Worm (Caenorhabditis elegans) whole organism, L4 larva: ENCODE measurements around the gene btb-7.
A peak's percentile ranks its signal among the peaks of the same experiment; 100 is the strongest.

Experiments used
- D1046.2 ChIP-seq: fragments of 200-800 bp; sonication (Bioruptor generic); IDR thresholded peaks from 2 replicates; pipeline ENCODE4 v1.3.6; 2022; ENCODE audit warnings: missing genetic modification characterization, missing compliant biosample characterization
- F37D6.2 ChIP-seq: sonication (generic microtip); optimal IDR thresholded peaks from 2 replicates; lab custom pipeline; 2016; ENCODE audit warnings: mild to moderate bottlenecking, missing genetic modification characterization, missing compliant biosample characterization
- R02D3.7 ChIP-seq: fragments of 150-350 bp; sonication (generic microtip); optimal IDR thresholded peaks from 3 replicates; lab custom pipeline; 2014; ENCODE audit warnings: missing biosample characterization, missing genetic modification characterization
- T26A8.4 ChIP-seq: fragments of 200-800 bp; sonication (Bioruptor generic); IDR thresholded peaks from 2 replicates; pipeline ENCODE4 v1.3.6; 2022; ENCODE audit warnings: missing genetic modification characterization, missing compliant biosample characterization
- Y48G9A.11 ChIP-seq: fragments of 200-800 bp; sonication (Bioruptor generic); IDR thresholded peaks from 2 replicates; pipeline ENCODE4 v1.3.6; 2022; ENCODE audit warnings: missing genetic modification reagents, missing genetic modification characterization, missing compliant biosample characterization
- Y5F2A.4 ChIP-seq: fragments of 200-800 bp; sonication (Bioruptor generic); optimal IDR thresholded peaks from 2 replicates; lab custom pipeline; 2018; ENCODE audit warnings: mild to moderate bottlenecking, missing genetic modification characterization, missing compliant biosample characterization
- Y75B8A.6 ChIP-seq: fragments of 200-800 bp; sonication (Bioruptor generic); IDR thresholded peaks from 2 replicates; pipeline ENCODE4 v1.3.6; 2022; ENCODE audit warnings: missing genetic modification reagents, missing genetic modification characterization, missing compliant biosample characterization
- ZK337.2 ChIP-seq: fragments of 200-800 bp; sonication (Bioruptor generic); IDR thresholded peaks from 2 replicates; pipeline ENCODE4 v1.3.6; 2022; ENCODE audit warnings: missing genetic modification reagents, missing genetic modification characterization, missing compliant biosample characterization
- aha-1 ChIP-seq: fragments of 150-350 bp; peaks from one replicate; lab custom pipeline; 2014; ENCODE audit warnings: missing biosample characterization, missing genetic modification characterization
- ama-1 ChIP-seq: fragments of 150-350 bp; optimal IDR thresholded peaks from 2 replicates; lab custom pipeline; 2014; ENCODE audit warnings: inconsistent platforms, mixed read lengths
- attf-4 ChIP-seq: sonication (generic microtip); optimal IDR thresholded peaks from 3 replicates; lab custom pipeline; 2017; ENCODE audit warnings: missing biosample characterization, missing genetic modification characterization
- ceh-32 ChIP-seq: sonication (generic microtip); optimal IDR thresholded peaks from 2 replicates; lab custom pipeline; 2016; ENCODE audit warnings: mild to moderate bottlenecking, missing genetic modification characterization, missing compliant biosample characterization; ENCODE audit not compliant: poor library complexity
- ceh-62 ChIP-seq: sonication (generic microtip); optimal IDR thresholded peaks from 2 replicates; lab custom pipeline; 2017; ENCODE audit warnings: missing biosample characterization, missing genetic modification characterization
- daf-16 ChIP-seq, 3 experiments: sonication (generic microtip); optimal IDR thresholded peaks; 2 replicates each; lab custom pipeline; 2016 to 2017; ENCODE audit warnings: missing genetic modification characterization in 3 of 3, missing genetic modification reagents in 3 of 3, mild to moderate bottlenecking in 2 of 3, missing compliant biosample characterization in 2 of 3, missing biosample characterization in 1 of 3, moderate library complexity in 1 of 3
- daf-19 ChIP-seq: fragments of 200-800 bp; sonication (Bioruptor generic); conservative IDR thresholded peaks from 2 replicates; pipeline ENCODE4 v1.3.6; 2022; ENCODE audit warnings: missing genetic modification characterization, missing compliant biosample characterization
- daf-8 ChIP-seq: fragments of 200-800 bp; sonication (Bioruptor generic); IDR thresholded peaks from 2 replicates; pipeline ENCODE4 v1.3.6; 2022; ENCODE audit warnings: missing genetic modification characterization, missing compliant biosample characterization
- dmd-9 ChIP-seq: fragments of 200-800 bp; sonication (Bioruptor generic); IDR thresholded peaks from 2 replicates; pipeline ENCODE4 v1.3.6; 2022; ENCODE audit warnings: missing genetic modification reagents, missing genetic modification characterization, missing compliant biosample characterization
- egl-27 ChIP-seq: sonication (generic microtip); optimal IDR thresholded peaks from 3 replicates; lab custom pipeline; 2017; ENCODE audit warnings: missing biosample characterization, missing genetic modification reagents, missing genetic modification characterization
- gei-8 ChIP-seq: fragments of 200-800 bp; sonication (Bioruptor generic); optimal IDR thresholded peaks from 2 replicates; lab custom pipeline; 2018; ENCODE audit warnings: mild to moderate bottlenecking, missing genetic modification characterization, missing compliant biosample characterization
- hlh-11 ChIP-seq: fragments of 200-800 bp; sonication (Bioruptor generic); optimal IDR thresholded peaks from 2 replicates; lab custom pipeline; 2018; ENCODE audit warnings: mild to moderate bottlenecking, missing genetic modification characterization, missing compliant biosample characterization
- hmg-1.1 ChIP-seq: fragments of 200-800 bp; sonication (Bioruptor generic); IDR thresholded peaks from 2 replicates; pipeline ENCODE4 v1.3.6; 2022; ENCODE audit warnings: missing genetic modification reagents, missing genetic modification characterization, missing compliant biosample characterization
- lin-39 ChIP-seq: fragments of 150-350 bp; optimal IDR thresholded peaks from 2 replicates; lab custom pipeline; 2014; ENCODE audit warnings: missing biosample characterization, missing genetic modification reagents, missing genetic modification characterization
- madf-5 ChIP-seq, 2 experiments: fragments of 200-800 bp; sonication (Bioruptor generic); IDR thresholded peaks; 2 replicates each; pipeline ENCODE4 v1.3.6; 2022; ENCODE audit warnings: missing compliant biosample characterization in 2 of 2, missing genetic modification characterization in 2 of 2
- madf-9 ChIP-seq: fragments of 200-800 bp; sonication (Bioruptor generic); conservative IDR thresholded peaks from 2 replicates; pipeline ENCODE4 v1.3.6; 2022; ENCODE audit warnings: missing genetic modification reagents, missing genetic modification characterization, missing compliant biosample characterization
- mdl-1 ChIP-seq, 2 experiments: fragments of 150-350 bp in 1 of 2; sonication (generic microtip) in 1 of 2; optimal IDR thresholded peaks; 2 replicates each; lab custom pipeline; 2014 to 2017; ENCODE audit warnings: missing biosample characterization in 2 of 2, missing genetic modification characterization in 2 of 2
- mep-1 ChIP-seq: fragments of 150-350 bp; sonication (generic microtip); optimal IDR thresholded peaks from 3 replicates; lab custom pipeline; 2014; ENCODE audit warnings: missing biosample characterization, missing genetic modification characterization
- mes-2 ChIP-seq: sonication (generic microtip); optimal IDR thresholded peaks from 2 replicates; lab custom pipeline; 2016; ENCODE audit warnings: missing genotype, mild to moderate bottlenecking, missing genetic modification characterization, missing compliant biosample characterization; ENCODE audit not compliant: poor library complexity, severe bottlenecking
- nhr-42 ChIP-seq: fragments of 200-800 bp; sonication (Bioruptor generic); IDR thresholded peaks from 2 replicates; pipeline ENCODE4 v1.3.6; 2022; ENCODE audit warnings: missing genetic modification characterization, missing compliant biosample characterization
- nhr-48 ChIP-seq: sonication (generic microtip); optimal IDR thresholded peaks from 2 replicates; lab custom pipeline; 2016; ENCODE audit warnings: mild to moderate bottlenecking, missing genetic modification characterization, missing compliant biosample characterization
- php-3 ChIP-seq: fragments of 200-800 bp; sonication (Bioruptor generic); IDR thresholded peaks from 2 replicates; pipeline ENCODE4 v1.3.6; 2022; ENCODE audit warnings: missing genetic modification reagents, missing genetic modification characterization, missing compliant biosample characterization
- pqm-1 ChIP-seq: sonication (generic microtip); optimal IDR thresholded peaks from 2 replicates; lab custom pipeline; 2017; ENCODE audit warnings: missing biosample characterization, missing genetic modification characterization
- set-16 ChIP-seq: fragments of 200-800 bp; sonication (Bioruptor generic); IDR thresholded peaks from 2 replicates; pipeline ENCODE4 v1.3.6; 2022; ENCODE audit warnings: missing genetic modification reagents, missing genetic modification characterization, missing compliant biosample characterization
- spr-1 ChIP-seq: sonication (generic microtip); optimal IDR thresholded peaks from 2 replicates; lab custom pipeline; 2016; ENCODE audit warnings: mild to moderate bottlenecking, missing genetic modification characterization, missing compliant biosample characterization
- unc-130 ChIP-seq: sonication (generic microtip); optimal IDR thresholded peaks from 2 replicates; lab custom pipeline; 2016; ENCODE audit warnings: missing genetic modification reagents, missing genetic modification characterization, missing compliant biosample characterization
- unc-39 ChIP-seq: sonication (generic microtip); optimal IDR thresholded peaks from 2 replicates; lab custom pipeline; 2017; ENCODE audit warnings: missing biosample characterization, missing genetic modification characterization
- zfp-3 ChIP-seq: fragments of 200-800 bp; sonication (Bioruptor generic); conservative IDR thresholded peaks from 2 replicates; pipeline ENCODE4 v1.3.6; 2022; ENCODE audit warnings: missing genetic modification reagents, missing genetic modification characterization, missing compliant biosample characterization

btb-7 gene

DNA sequence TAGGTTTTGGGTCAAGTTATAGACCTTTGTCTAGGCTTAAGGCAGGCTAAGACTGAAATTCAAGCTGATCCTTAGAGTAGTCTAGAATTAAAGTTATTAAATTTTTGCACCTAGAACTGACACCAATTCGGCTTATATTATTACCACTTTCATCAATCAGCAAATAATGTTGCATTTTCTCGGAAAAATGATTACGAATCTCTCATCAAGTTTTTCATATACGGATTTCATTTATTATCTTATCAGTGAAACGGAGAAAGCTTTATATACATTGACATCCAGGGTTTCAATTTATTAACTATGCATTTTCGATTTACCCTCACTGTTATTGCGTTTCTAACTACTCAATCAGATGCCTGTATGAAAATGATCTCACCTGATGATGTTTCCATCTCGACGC, 28.2 kb downstream of the btb-7 start, which contains the start of gene K07G6.1:
TSS of gene K07G6.1 (plus strand) at position 301 of the 400 bp plus-strand sequence.
- TF ChIP-seq set-16 (GFP tag; lab: Robert Waterston, UW): no peak

DNA sequence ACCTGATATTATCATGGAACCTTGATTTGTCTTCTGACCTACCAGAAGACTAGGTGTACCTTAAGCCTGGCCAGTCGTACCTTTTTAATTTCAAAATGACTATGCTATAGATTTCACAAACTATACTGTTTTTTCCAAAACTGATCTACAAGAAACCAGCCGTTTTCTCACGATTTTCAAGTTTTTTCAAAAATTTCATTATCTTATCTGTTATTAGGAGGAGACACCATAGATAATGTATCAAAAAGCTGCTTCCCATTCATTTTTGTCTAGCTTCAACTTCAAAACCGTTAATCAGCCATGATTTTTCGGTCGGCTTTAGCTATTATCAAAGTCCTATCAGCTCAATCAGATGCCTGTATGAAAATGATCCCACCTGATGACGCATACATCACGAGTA, 29.5 kb downstream of the btb-7 start, which contains the start of gene F36H5.12:
TSS of gene F36H5.12 (plus strand) at position 301 of the 400 bp plus-strand sequence.
- TF ChIP-seq attf-4 (no peak), daf-16 (GFP tag; optimal IDR thresholded peaks at IDR 0.05; lab: Kevin White, UChicago) (no peak), daf-16 (tag; optimal IDR thresholded peaks at IDR 0.05; lab: Kevin White, UChicago) (no peak), egl-27 (tag; lab: Kevin White, UChicago) (no peak), T26A8.4 (GFP tag; lab: Robert Waterston, UW) (no peak), unc-39 (tag; lab: Kevin White, UChicago) (no peak), Y48G9A.11 (GFP tag; lab: Robert Waterston, UW) (no peak), madf-9 (GFP tag; lab: Robert Waterston, UW) (no peak), R02D3.7 (tag; lab: Kevin White, UChicago) (no peak), mep-1 (tag; lab: Kevin White, UChicago) (no peak), unc-130 (GFP tag; lab: Kevin White, UChicago) (no peak), ceh-32 (no peak), dmd-9 (GFP tag; lab: Robert Waterston, UW) (no peak), lin-39 (no peak)

DNA sequence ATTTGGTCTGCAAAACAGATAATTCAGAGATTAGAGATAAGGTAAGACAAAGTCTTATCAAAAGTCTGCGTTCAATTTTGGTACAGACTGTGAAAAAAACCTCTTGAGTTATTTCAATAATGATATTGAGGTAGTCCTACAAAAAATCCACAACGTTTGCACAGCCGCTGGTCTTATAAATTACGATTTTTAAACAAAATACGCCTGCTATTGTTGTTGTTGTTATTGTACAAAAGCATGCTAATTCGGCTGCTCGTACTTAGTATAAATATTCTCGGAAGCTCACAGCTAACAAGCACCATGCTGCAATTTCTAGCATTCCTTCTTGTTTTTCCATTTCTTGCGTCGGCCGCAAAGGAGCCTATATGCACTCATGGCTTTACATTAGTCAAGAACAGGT, 31.1 kb downstream of the btb-7 start, which contains the start of gene clec-19:
TSS of gene clec-19 (plus strand) at position 301 of the 400 bp plus-strand sequence.
- TF ChIP-seq mdl-1 (tag; optimal IDR thresholded peaks at IDR 0.05; lab: Kevin White, UChicago) (no peak), ceh-62 (no peak), php-3 (GFP tag; lab: Robert Waterston, UW) (no peak), mep-1 (tag; lab: Kevin White, UChicago) (no peak), gei-8 (no peak), nhr-48 (tag; lab: Kevin White, UChicago) (no peak), madf-5 (GFP tag; IDR thresholded peaks at IDR 0.05; lab: Robert Waterston, UW) (no peak), Y75B8A.6 (GFP tag; lab: Robert Waterston, UW) (no peak), ZK337.2 (GFP tag; lab: Robert Waterston, UW) (no peak)

DNA sequence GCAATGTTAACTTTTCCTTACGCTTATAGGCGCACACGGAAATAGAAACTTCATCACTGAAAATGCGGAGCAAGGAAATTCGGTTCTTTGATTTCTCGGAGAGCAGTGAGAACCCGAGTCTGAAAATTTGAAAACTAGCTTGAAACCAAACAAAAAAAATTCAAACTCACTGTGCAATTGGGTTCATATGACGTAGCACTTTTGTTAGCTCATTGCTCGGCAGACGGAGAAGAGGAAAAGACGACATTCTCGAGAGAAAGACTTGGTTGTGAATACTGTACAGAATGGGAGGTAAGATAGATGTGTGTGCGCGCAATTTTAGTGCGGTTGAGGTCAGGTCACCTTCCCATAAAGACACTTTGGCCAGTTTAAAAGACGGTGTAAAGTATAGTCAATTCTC, 37.4 kb downstream of the btb-7 start, which contains the start of the genes F36H5.13 and F36H5.8:
TSS of gene F36H5.13 (minus strand) at position 101 of the 400 bp plus-strand sequence.
TSS of gene F36H5.8 (minus strand) at position 274 of the 400 bp plus-strand sequence.
- peak; percentile 9 for TF ChIP-seq aha-1 (tag; lab: Kevin White, UChicago)
- TF ChIP-seq daf-8: no peak

DNA sequence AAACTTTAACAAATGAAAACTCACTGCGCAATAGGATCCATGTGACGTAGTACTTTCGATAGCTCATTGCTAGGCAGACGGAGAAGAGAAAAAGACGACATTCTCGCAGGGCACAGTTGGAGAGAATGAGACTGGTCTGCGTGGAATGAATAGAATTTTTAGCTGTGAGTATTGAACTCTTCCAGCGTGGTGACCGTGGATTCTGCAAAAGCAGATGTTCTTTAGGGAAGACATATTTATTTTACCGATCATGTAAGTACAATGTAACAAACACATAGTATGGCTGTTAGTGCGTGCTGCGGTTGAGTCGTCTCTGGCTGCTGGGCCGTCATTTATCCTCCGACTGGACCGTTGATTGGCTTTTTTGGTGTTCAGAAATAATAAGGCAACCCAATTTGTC, 40.0 kb downstream of the btb-7 start, which contains the start of gene F36H5.9:
TSS of gene F36H5.9 (minus strand) at position 101 of the 400 bp plus-strand sequence.
- TF ChIP-seq ama-1 (lab: Kevin White, UChicago) (no peak), nhr-42 (no peak), zfp-3 (GFP tag; lab: Robert Waterston, UW) (no peak), Y5F2A.4 (GFP tag; lab: Kevin White, UChicago) (no peak), lin-39 (no peak), D1046.2 (no peak), aha-1 (tag; lab: Kevin White, UChicago) (no peak)

DNA sequence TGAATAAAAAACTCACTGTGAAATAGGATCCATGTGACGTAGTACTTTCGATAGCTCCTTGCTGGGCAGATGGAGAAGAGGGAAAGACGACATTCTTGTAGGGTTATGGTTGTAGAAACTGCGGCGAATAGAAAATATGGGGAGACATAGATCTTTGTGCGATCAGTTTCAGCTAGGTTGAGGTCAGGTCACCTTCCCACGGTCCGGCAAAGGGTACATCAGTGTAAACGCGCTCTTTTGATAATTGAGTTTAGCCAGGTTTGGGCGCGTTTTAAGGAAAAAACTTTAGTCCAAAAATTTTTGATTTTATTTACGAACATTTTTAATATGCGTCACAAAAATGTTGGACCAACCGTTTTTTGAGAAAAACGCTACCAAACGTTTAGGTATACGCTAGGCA, 43.0 kb downstream of the btb-7 start, which contains the start of gene F36H5.17:
TSS of gene F36H5.17 (minus strand) at position 101 of the 400 bp plus-strand sequence.
- no peak for TF ChIP-seq daf-16 (GFP tag; optimal IDR thresholded peaks at IDR 0.05; lab: Kevin White, UChicago)
- TF ChIP-seq daf-16 (tag; optimal IDR thresholded peaks at IDR 0.05; lab: Kevin White, UChicago): no peak
- no peak for TF ChIP-seq F37D6.2
- no peak for TF ChIP-seq nhr-42
- no peak for TF ChIP-seq mes-2 (tag; lab: Kevin White, UChicago)
- no peak for TF ChIP-seq spr-1 (tag; lab: Kevin White, UChicago)
- TF ChIP-seq pqm-1 (tag; lab: Kevin White, UChicago): no peak
- no peak for TF ChIP-seq madf-9 (GFP tag; lab: Robert Waterston, UW)
- no peak for TF ChIP-seq hmg-1.1 (GFP tag; lab: Robert Waterston, UW)
- TF ChIP-seq aha-1 (tag; lab: Kevin White, UChicago): no peak
- no peak for TF ChIP-seq dmd-9 (GFP tag; lab: Robert Waterston, UW)
- no peak for TF ChIP-seq hlh-11
- TF ChIP-seq daf-19 (GFP tag; lab: Robert Waterston, UW): no peak
- TF ChIP-seq, all 104 proteins: peak for 0
